Worm (Caenorhabditis elegans) whole organism, L1 larva: ENCODE data around the gene fut-3.

ENCODE experiments used
- C04F5.9 ChIP-seq: sonication (generic microtip); optimal IDR thresholded peaks from 2 replicates; lab custom pipeline; 2016; ENCODE audit warnings: missing genetic modification characterization, missing compliant biosample characterization
- C16A3.4 ChIP-seq: fragments of 150-350 bp; optimal IDR thresholded peaks from 2 replicates; lab custom pipeline; 2014; ENCODE audit warnings: missing biosample characterization, missing genetic modification characterization
- ama-1 ChIP-seq: fragments of 150-350 bp; optimal IDR thresholded peaks from 2 replicates; lab custom pipeline; 2014
- ceh-82 ChIP-seq, 3 experiments: fragments of 150-350 bp in 1 of 3; sonication (generic microtip) in 2 of 3; optimal IDR thresholded peaks; 2 replicates each; lab custom pipeline; 2014 to 2017; ENCODE audit warnings: missing biosample characterization in 3 of 3, missing genetic modification characterization in 3 of 3
- dpl-1 ChIP-seq, 3 experiments: fragments of 150-350 bp in 2 of 3; sonication (generic microtip) in 1 of 3; optimal IDR thresholded peaks; 2 replicates each; lab custom pipeline; 2014 to 2017; ENCODE audit warnings: missing biosample characterization in 3 of 3, missing genetic modification characterization in 3 of 3, missing genetic modification reagents in 3 of 3
- efl-3 ChIP-seq: fragments of 200-800 bp; sonication (Bioruptor generic); optimal IDR thresholded peaks from 2 replicates; lab custom pipeline; 2018; ENCODE audit warnings: mild to moderate bottlenecking, missing genetic modification characterization, missing compliant biosample characterization
- egl-13 ChIP-seq: sonication (generic microtip); optimal IDR thresholded peaks from 2 replicates; lab custom pipeline; 2016; ENCODE audit warnings: missing genotype, missing genetic modification reagents, missing genetic modification characterization, missing compliant biosample characterization
- egl-27 ChIP-seq, 2 experiments: fragments of 150-350 bp in 1 of 2; sonication (generic microtip); optimal IDR thresholded peaks; 3 replicates each; lab custom pipeline; 2017 to 2018; ENCODE audit warnings: missing biosample characterization in 2 of 2, missing genetic modification characterization in 2 of 2, missing genetic modification reagents in 2 of 2
- ets-5 ChIP-seq: fragments of 200-800 bp; sonication (Bioruptor generic); IDR thresholded peaks from 2 replicates; pipeline ENCODE4 v1.3.6; 2022; ENCODE audit warnings: missing genetic modification characterization, missing compliant biosample characterization
- fkh-10 ChIP-seq: sonication (generic microtip); optimal IDR thresholded peaks from 2 replicates; lab custom pipeline; 2017; ENCODE audit warnings: missing biosample characterization, missing genetic modification reagents, missing genetic modification characterization
- fos-1 ChIP-seq: fragments of 150-350 bp; optimal IDR thresholded peaks from 2 replicates; lab custom pipeline; 2014; ENCODE audit warnings: missing biosample characterization, missing genetic modification characterization
- grh-1 ChIP-seq: fragments of 200-800 bp; sonication (Bioruptor generic); IDR thresholded peaks from 2 replicates; pipeline ENCODE4 v1.3.6; 2022; ENCODE audit warnings: missing genetic modification reagents, missing genetic modification characterization, missing compliant biosample characterization
- hlh-17 ChIP-seq: fragments of 200-800 bp; sonication (Bioruptor generic); optimal IDR thresholded peaks from 2 replicates; lab custom pipeline; 2018; ENCODE audit warnings: missing genetic modification characterization, mild to moderate bottlenecking, missing compliant biosample characterization, moderate library complexity, borderline replicate concordance
- hlh-4 ChIP-seq: sonication (generic microtip); optimal IDR thresholded peaks from 2 replicates; lab custom pipeline; 2016; ENCODE audit warnings: mild to moderate bottlenecking, missing genetic modification characterization, missing compliant biosample characterization
- isw-1 ChIP-seq: fragments of 200-800 bp; sonication (Bioruptor generic); IDR thresholded peaks from 2 replicates; pipeline ENCODE4 v1.3.6; 2022; ENCODE audit warnings: missing genetic modification characterization, missing compliant biosample characterization
- lin-13 ChIP-seq: fragments of 150-350 bp; optimal IDR thresholded peaks from 2 replicates; lab custom pipeline; 2014; ENCODE audit warnings: missing biosample characterization, missing genetic modification reagents, missing genetic modification characterization
- lin-14 ChIP-seq: fragments of 200-800 bp; sonication (Bioruptor generic); optimal IDR thresholded peaks from 2 replicates; lab custom pipeline; 2018; ENCODE audit warnings: mild to moderate bottlenecking, missing genetic modification characterization, moderate library complexity, missing compliant biosample characterization
- lin-39 ChIP-seq: fragments of 150-350 bp; optimal IDR thresholded peaks from 2 replicates; lab custom pipeline; 2014; ENCODE audit warnings: missing biosample characterization, missing genetic modification reagents, missing genetic modification characterization
- mab-9 ChIP-seq: fragments of 200-800 bp; sonication (Bioruptor generic); IDR thresholded peaks from 2 replicates; pipeline ENCODE4 v1.3.6; 2022; ENCODE audit warnings: missing genetic modification reagents, missing genetic modification characterization, missing compliant biosample characterization
- mef-2 ChIP-seq: fragments of 150-350 bp; optimal IDR thresholded peaks from 2 replicates; lab custom pipeline; 2014; ENCODE audit warnings: missing biosample characterization, missing genetic modification characterization
- mep-1 ChIP-seq: fragments of 150-350 bp; optimal IDR thresholded peaks from 2 replicates; lab custom pipeline; 2014; ENCODE audit warnings: missing biosample characterization, missing genetic modification characterization
- nhr-12 ChIP-seq: sonication (generic microtip); optimal IDR thresholded peaks from 2 replicates; lab custom pipeline; 2017; ENCODE audit warnings: missing biosample characterization, missing genetic modification characterization
- nhr-28 ChIP-seq: fragments of 150-350 bp; optimal IDR thresholded peaks from 2 replicates; lab custom pipeline; 2014; ENCODE audit warnings: missing biosample characterization, missing genetic modification characterization
- nhr-71 ChIP-seq: sonication (generic microtip); optimal IDR thresholded peaks from 2 replicates; lab custom pipeline; 2016; ENCODE audit warnings: mild to moderate bottlenecking, missing genetic modification characterization, moderate library complexity, missing compliant biosample characterization
- nhr-76 ChIP-seq: sonication (generic microtip); optimal IDR thresholded peaks from 2 replicates; lab custom pipeline; 2017; ENCODE audit warnings: missing biosample characterization, missing genetic modification characterization
- nhr-77 ChIP-seq: fragments of 150-350 bp; optimal IDR thresholded peaks from 2 replicates; lab custom pipeline; 2014; ENCODE audit warnings: missing biosample characterization, missing genetic modification characterization
- pag-3 ChIP-seq: sonication (generic microtip); optimal IDR thresholded peaks from 2 replicates; lab custom pipeline; 2017; ENCODE audit warnings: missing genetic modification characterization, mild to moderate bottlenecking, missing compliant biosample characterization, antibody characterized with exemption, borderline replicate concordance; ENCODE audit not compliant: insufficient read depth
- pqm-1 ChIP-seq: sonication (generic microtip); optimal IDR thresholded peaks from 3 replicates; lab custom pipeline; 2017; ENCODE audit warnings: missing biosample characterization, missing genetic modification characterization
- rnt-1 ChIP-seq: sonication (generic microtip); optimal IDR thresholded peaks from 2 replicates; lab custom pipeline; 2016; ENCODE audit warnings: mild to moderate bottlenecking, missing genetic modification characterization, moderate library complexity, missing compliant biosample characterization
- snu-23 ChIP-seq: sonication (generic microtip); optimal IDR thresholded peaks from 2 replicates; lab custom pipeline; 2016; ENCODE audit warnings: missing genetic modification characterization, missing compliant biosample characterization
- swsn-7 ChIP-seq: sonication (generic microtip); optimal IDR thresholded peaks from 2 replicates; lab custom pipeline; 2016; ENCODE audit warnings: missing genetic modification characterization, missing compliant biosample characterization
- tbx-2 ChIP-seq: sonication (generic microtip); optimal IDR thresholded peaks from 2 replicates; lab custom pipeline; 2016; ENCODE audit warnings: missing genetic modification characterization, missing compliant biosample characterization
- unc-130 ChIP-seq: fragments of 150-350 bp; optimal IDR thresholded peaks from 2 replicates; lab custom pipeline; 2017; ENCODE audit warnings: missing biosample characterization, missing genetic modification characterization, inconsistent platforms
- unc-62 ChIP-seq: fragments of 150-350 bp; optimal IDR thresholded peaks from 2 replicates; lab custom pipeline; 2014; ENCODE audit warnings: missing biosample characterization, missing genetic modification reagents, missing genetic modification characterization
- unc-86 ChIP-seq: sonication (generic microtip); optimal IDR thresholded peaks from 2 replicates; lab custom pipeline; 2016; ENCODE audit warnings: missing genetic modification characterization, missing compliant biosample characterization
- unc-98 ChIP-seq: fragments of 200-800 bp; sonication (Bioruptor generic); IDR thresholded peaks from 2 replicates; pipeline ENCODE4 v1.3.6; 2022; ENCODE audit warnings: missing genetic modification characterization, missing compliant biosample characterization
- vab-15 ChIP-seq: sonication (generic microtip); optimal IDR thresholded peaks from 2 replicates; lab custom pipeline; 2017; ENCODE audit warnings: missing genotype, mild to moderate bottlenecking, missing genetic modification characterization, missing compliant biosample characterization
- zip-4 ChIP-seq: fragments of 200-800 bp; sonication (Bioruptor generic); optimal IDR thresholded peaks from 2 replicates; lab custom pipeline; 2018; ENCODE audit warnings: mild to moderate bottlenecking, missing genetic modification characterization, moderate library complexity, missing compliant biosample characterization
- ztf-4 ChIP-seq: fragments of 150-350 bp; optimal IDR thresholded peaks from 2 replicates; lab custom pipeline; 2014; ENCODE audit warnings: missing biosample characterization, missing genetic modification characterization

The fut-3 gene

ce11 chrII:5660736-5661734 is 1.5 kb upstream of the fut-3 start, which contains the start of the genes ift-43 and mdt-26 (continued):
- TF ChIP-seq fos-1 (no peak), egl-27 (tag; optimal IDR thresholded peaks at IDR 0.05; lab: Kevin White, UChicago) (no peak), lin-14 (GFP tag; lab: Kevin White, UChicago) (peak; percentile 76), hlh-17 (GFP tag; lab: Kevin White, UChicago) (peak; percentile 54), C16A3.4 (peak; percentile 76), nhr-71 (peak; percentile 93), dpl-1 (GFP tag; optimal IDR thresholded peaks at IDR 0.05; lab: Kevin White, UChicago) (peak; percentile 35 to 70 (median 60))

DNA sequence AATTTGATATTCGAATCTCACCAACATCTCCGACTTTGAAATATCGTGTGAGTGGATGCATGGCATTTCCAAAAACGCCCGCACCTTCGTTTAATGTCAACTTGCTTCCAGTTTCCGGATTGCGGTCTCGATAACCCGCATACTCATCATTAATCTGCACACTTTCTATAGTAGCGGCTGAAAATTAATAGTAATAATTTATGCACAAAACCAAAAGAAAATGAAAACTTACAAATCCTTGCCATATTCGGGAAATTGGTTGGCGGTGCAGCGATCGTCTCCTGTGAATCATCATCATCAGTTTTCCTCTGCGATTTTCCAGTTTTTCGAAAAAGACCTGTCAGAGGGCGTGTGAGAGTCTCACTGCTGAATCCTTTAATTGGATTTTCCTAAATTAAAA is 580 bp upstream of the fut-3 start:
- TF ChIP-seq mab-9 (GFP tag; lab: Robert Waterston, UW) (peak; percentile 27; the same call in 1 of the 2 replicates), vab-15 (tag; lab: Kevin White, UChicago) (no peak)

DNA sequence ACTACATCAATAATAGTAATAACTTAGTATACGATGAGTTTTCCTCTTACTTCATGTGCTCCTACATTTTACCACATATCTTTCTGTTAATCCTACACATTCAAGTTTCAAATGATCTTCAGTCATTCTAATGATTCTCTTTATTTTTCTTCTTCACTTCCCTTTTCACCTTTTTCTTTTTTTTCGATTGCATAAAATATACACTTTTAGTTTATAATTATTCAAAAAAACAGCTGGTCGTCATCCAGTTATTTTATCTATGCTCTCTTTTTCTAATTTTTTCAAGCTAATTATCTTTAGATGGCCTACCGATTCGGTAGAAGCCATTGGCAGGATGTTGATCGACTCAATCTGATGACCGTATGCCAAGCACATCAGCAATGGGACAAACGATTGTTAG is 5.4 kb downstream of the fut-3 start, which contains the start of gene F59E12.1:
Gene F59E12.1 (plus strand): TSS at position 301 of the 400 bp plus-strand sequence.
- TF ChIP-seq fos-1 (no peak), unc-98 (GFP tag; lab: Robert Waterston, UW) (no peak), unc-62 (GFP tag; lab: Kevin White, UChicago) (no peak), efl-3 (GFP tag; lab: Kevin White, UChicago) (no peak), pqm-1 (tag; lab: Kevin White, UChicago) (no peak), nhr-12 (no peak), isw-1 (GFP tag; lab: Robert Waterston, UW) (no peak), mep-1 (tag; lab: Kevin White, UChicago) (no peak), nhr-28 (no peak), tbx-2 (tag; lab: Kevin White, UChicago) (no peak), egl-13 (tag; lab: Kevin White, UChicago) (no peak), dpl-1 (GFP tag; optimal IDR thresholded peaks at IDR 0.05; lab: Kevin White, UChicago) (no peak), rnt-1 (tag; lab: Kevin White, UChicago) (no peak), grh-1 (GFP tag; lab: Robert Waterston, UW) (no peak), ceh-82 (tag; optimal IDR thresholded peaks at IDR 0.05; lab: Kevin White, UChicago) (no peak), ztf-4 (no peak), ama-1 (lab: Kevin White, UChicago) (no peak), C04F5.9 (tag; lab: Kevin White, UChicago) (no peak), ets-5 (GFP tag; lab: Robert Waterston, UW) (no peak), swsn-7 (tag; lab: Kevin White, UChicago) (no peak)

ce11 chrII:5652334-5652733 is 7.2 kb downstream of the fut-3 start, which contains the start of gene bli-2:
Gene bli-2, minus strand, starts transcription at chrII:5652434.
- no peak for TF ChIP-seq unc-86
- no peak for TF ChIP-seq lin-13 (GFP tag; lab: Kevin White, UChicago)
- TF ChIP-seq nhr-76 (tag; lab: Kevin White, UChicago), result no peak
- TF ChIP-seq hlh-4 (tag; lab: Kevin White, UChicago), result no peak
- TF ChIP-seq grh-1 (GFP tag; lab: Robert Waterston, UW), result no peak
- TF ChIP-seq isw-1 (GFP tag; lab: Robert Waterston, UW), result no peak
- TF ChIP-seq efl-3 (GFP tag; lab: Kevin White, UChicago), result no peak
- no peak for TF ChIP-seq unc-130 (tag; lab: Kevin White, UChicago)
- TF ChIP-seq mab-9 (GFP tag; lab: Robert Waterston, UW), result no peak
- no peak for TF ChIP-seq pag-3 (tag; lab: Kevin White, UChicago)
- no peak for TF ChIP-seq snu-23 (GFP tag; lab: Kevin White, UChicago)
- TF ChIP-seq nhr-77 (tag; lab: Kevin White, UChicago), result no peak
- no peak for TF ChIP-seq lin-39
- no peak for TF ChIP-seq unc-62 (GFP tag; lab: Kevin White, UChicago)
- no peak for TF ChIP-seq mef-2 (tag; lab: Kevin White, UChicago)
- TF ChIP-seq lin-14 (GFP tag; lab: Kevin White, UChicago), result no peak
- no peak for TF ChIP-seq zip-4
- TF ChIP-seq fkh-10 (GFP tag; lab: Kevin White, UChicago), result no peak
